Fruit fly (Drosophila melanogaster): ENCODE measurements around the gene CG7634.

Gene CG7634

DNA sequence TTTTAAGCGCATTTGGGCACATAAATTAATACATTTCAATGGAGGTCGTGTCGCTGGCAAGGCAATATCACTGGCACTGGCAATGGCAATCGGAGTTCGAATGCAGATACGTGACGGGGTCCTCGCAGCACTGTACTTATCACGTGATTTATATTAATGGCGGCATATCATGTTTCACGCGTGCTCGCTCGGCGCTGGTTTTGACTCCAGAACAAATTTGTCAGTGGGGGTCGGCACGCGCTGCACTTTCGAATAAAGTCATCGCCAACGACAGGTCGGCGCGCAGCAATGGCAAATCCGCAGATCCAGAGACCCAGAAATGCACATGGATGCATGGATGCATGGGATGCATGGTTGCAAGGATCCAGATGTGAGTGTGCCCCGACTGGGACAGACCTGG, 26.0 kb downstream of the CG7634 start:
- no peak for TF ChIP-seq Clk (GFP tag; optimal IDR thresholded peaks at IDR 0.05)
- no peak for TF ChIP-seq CG12768 (GFP tag; optimal IDR thresholded peaks at IDR 0.05)
- peak; percentile 7 for TF ChIP-seq bab1 (GFP tag; optimal IDR thresholded peaks at IDR 0.05)
- no peak for TF ChIP-seq Crg-1 (GFP tag; optimal IDR thresholded peaks at IDR 0.05)
- no peak for TF ChIP-seq cic (GFP tag; optimal IDR thresholded peaks at IDR 0.05)

DNA sequence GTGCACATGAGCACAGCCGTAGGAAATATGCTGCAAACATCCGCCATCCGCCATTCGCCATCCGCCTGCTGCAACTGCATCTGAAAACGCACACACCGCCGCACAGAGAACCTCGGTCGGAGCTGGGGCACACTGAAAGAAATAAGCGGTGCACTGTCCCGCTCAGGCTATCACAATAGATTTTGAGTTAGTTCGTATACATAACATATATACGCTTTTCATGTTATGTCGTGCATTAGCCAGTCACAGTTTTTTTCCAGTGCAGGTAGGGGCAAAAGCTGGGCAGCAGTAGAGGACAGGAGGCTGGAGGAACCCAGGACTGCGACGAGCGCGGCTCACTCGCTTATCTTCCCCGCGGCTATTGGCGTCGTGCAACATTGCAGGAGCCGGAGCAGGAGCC, 29.2 kb downstream of the CG7634 start:
- TF ChIP-seq CG7101 (tag; optimal IDR thresholded peaks at IDR 0.05) (no peak), kay (GFP tag; ENCODE audit: borderline replicate concordance) (no peak), Mnt (GFP tag; optimal IDR thresholded peaks at IDR 0.05) (no peak), CG7045 (GFP tag; optimal IDR thresholded peaks at IDR 0.05) (no peak), CG5204 (GFP tag; optimal IDR thresholded peaks at IDR 0.05) (no peak), CG14711 (tag; optimal IDR thresholded peaks at IDR 0.05) (no peak), CG1620 (GFP tag; optimal IDR thresholded peaks at IDR 0.05) (no peak), tj (GFP tag; optimal IDR thresholded peaks at IDR 0.05) (no peak), cic (GFP tag; optimal IDR thresholded peaks at IDR 0.05) (no peak), toe (GFP tag; optimal IDR thresholded peaks at IDR 0.05) (no peak), ovo (GFP tag; optimal IDR thresholded peaks at IDR 0.05) (no peak), Clk (GFP tag; optimal IDR thresholded peaks at IDR 0.05) (no peak), CG33017 (tag; optimal IDR thresholded peaks at IDR 0.05) (no peak), Hr96 (GFP tag; optimal IDR thresholded peaks at IDR 0.05) (no peak), cnc (optimal IDR thresholded peaks at IDR 0.05) (no peak), CG12768 (GFP tag; optimal IDR thresholded peaks at IDR 0.05) (no peak)

DNA sequence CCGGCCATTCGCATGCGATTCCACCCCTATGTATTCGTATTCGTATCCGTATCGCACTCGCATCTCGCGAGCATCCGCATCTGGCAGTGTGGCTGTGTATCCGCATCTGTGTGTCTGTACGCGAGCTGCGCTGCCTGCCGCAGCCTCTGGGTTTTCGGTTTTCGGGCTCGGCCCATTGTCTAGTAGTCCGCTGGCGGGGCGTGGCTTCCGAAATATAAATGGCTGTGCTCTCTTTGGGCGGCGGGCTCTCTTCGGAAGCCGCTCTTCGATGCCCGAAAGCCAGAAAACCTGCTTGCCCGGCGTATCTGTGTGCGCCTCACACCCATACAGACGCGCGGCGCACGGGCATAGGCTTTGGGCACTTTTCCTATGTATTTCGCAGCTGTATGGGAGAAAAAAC, 33.1 kb downstream of the CG7634 start:
- TF ChIP-seq ovo (GFP tag; optimal IDR thresholded peaks at IDR 0.05) (no peak), CG1620 (GFP tag; optimal IDR thresholded peaks at IDR 0.05) (no peak), CG7045 (GFP tag; optimal IDR thresholded peaks at IDR 0.05) (no peak), Clk (GFP tag; optimal IDR thresholded peaks at IDR 0.05) (no peak), Hr96 (GFP tag; optimal IDR thresholded peaks at IDR 0.05) (no peak), bab1 (GFP tag; optimal IDR thresholded peaks at IDR 0.05) (no peak), CG5204 (GFP tag; optimal IDR thresholded peaks at IDR 0.05) (no peak), cnc (optimal IDR thresholded peaks at IDR 0.05) (no peak), Mnt (GFP tag; optimal IDR thresholded peaks at IDR 0.05) (no peak), CG14711 (tag; optimal IDR thresholded peaks at IDR 0.05) (no peak), Crg-1 (GFP tag; optimal IDR thresholded peaks at IDR 0.05) (no peak), CG7101 (tag; optimal IDR thresholded peaks at IDR 0.05) (no peak), pad (GFP tag; optimal IDR thresholded peaks at IDR 0.05) (no peak), CG11617 (GFP tag; optimal IDR thresholded peaks at IDR 0.05) (no peak), kay (GFP tag; ENCODE audit: borderline replicate concordance) (no peak), cic (GFP tag; optimal IDR thresholded peaks at IDR 0.05) (no peak), tj (GFP tag; optimal IDR thresholded peaks at IDR 0.05) (no peak)

DNA sequence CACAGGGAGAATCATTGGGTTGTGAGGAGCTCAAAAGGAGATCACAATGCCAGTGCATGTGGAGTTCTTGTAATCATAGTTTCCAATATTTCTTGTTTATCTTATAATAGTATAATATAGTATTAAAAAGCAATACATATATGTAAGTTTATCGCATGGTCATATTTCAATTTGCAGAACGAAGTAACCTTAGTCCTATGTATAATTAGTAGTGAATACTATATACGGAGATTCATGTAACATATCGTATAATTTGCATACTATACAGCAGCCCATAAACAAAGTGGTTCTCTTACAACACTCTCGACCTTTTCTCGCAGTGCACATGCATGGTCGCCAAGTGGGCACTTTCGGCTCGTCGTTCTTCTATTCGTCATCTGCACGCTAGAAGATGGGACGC, 37.0 kb downstream of the CG7634 start:
- TF ChIP-seq CG5204 (GFP tag; optimal IDR thresholded peaks at IDR 0.05) (no peak), pad (GFP tag; optimal IDR thresholded peaks at IDR 0.05) (no peak), CG12768 (GFP tag; optimal IDR thresholded peaks at IDR 0.05) (no peak), kay (GFP tag; ENCODE audit: borderline replicate concordance) (no peak), cnc (optimal IDR thresholded peaks at IDR 0.05) (no peak), Hr96 (GFP tag; optimal IDR thresholded peaks at IDR 0.05) (no peak), CG7101 (tag; optimal IDR thresholded peaks at IDR 0.05) (no peak), CG33017 (tag; optimal IDR thresholded peaks at IDR 0.05) (no peak), cic (GFP tag; optimal IDR thresholded peaks at IDR 0.05) (no peak), CG14711 (tag; optimal IDR thresholded peaks at IDR 0.05) (no peak), Crg-1 (GFP tag; optimal IDR thresholded peaks at IDR 0.05) (no peak), CG11617 (GFP tag; optimal IDR thresholded peaks at IDR 0.05) (no peak), ovo (GFP tag; optimal IDR thresholded peaks at IDR 0.05) (no peak), bab1 (GFP tag; optimal IDR thresholded peaks at IDR 0.05) (no peak), Clk (GFP tag; optimal IDR thresholded peaks at IDR 0.05) (no peak), toe (GFP tag; optimal IDR thresholded peaks at IDR 0.05) (no peak), tj (GFP tag; optimal IDR thresholded peaks at IDR 0.05) (no peak), CG1620 (GFP tag; optimal IDR thresholded peaks at IDR 0.05) (no peak), CG7045 (GFP tag; optimal IDR thresholded peaks at IDR 0.05) (no peak)

DNA sequence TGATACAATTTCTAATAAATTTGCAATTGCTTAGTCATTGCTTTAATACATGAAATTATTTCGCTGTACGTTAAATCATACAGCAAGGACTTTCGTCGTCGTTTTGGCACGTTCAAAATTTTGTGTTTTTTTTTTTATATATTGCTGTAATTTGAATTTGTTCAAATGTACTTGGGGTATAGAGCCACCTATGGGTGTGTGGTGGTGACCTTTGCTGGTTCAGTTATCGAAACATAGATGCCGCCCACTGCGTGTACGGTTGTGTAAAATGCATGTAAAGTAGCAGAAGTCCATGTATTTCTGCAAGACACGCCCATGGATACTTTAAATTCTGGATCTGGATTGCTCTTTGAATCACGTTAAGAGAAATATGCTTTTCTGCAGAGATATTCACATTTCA, 39.0 kb downstream of the CG7634 start:
- TF ChIP-seq kay (GFP tag; ENCODE audit: borderline replicate concordance) = peak; percentile 35
- TF ChIP-seq CG1620 (GFP tag; optimal IDR thresholded peaks at IDR 0.05) = peak; percentile 31
- TF ChIP-seq bab1 (GFP tag; optimal IDR thresholded peaks at IDR 0.05) = no peak
- TF ChIP-seq Hr96 (GFP tag; optimal IDR thresholded peaks at IDR 0.05) = peak; percentile 41

DNA sequence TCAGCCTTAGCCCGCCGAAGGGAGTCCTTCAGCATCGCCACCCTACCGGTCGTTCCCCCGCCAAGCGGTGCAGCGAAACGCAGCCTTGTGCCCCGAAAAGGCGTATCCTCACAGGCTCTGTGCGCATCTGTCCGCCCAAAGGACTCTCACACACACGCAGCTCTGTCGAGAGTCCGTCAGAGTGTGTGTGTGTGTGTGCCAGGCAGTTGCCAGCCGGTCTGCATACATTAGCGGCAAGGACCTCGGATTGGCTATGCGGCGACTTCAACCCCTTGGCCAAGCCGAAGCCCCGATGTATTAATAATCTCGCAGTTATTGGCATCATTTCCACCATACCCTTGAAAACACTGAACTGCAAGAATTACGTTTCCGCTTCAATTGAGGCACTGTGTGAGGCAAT, 45.3 kb downstream of the CG7634 start:
- no peak for TF ChIP-seq CG1620 (GFP tag; optimal IDR thresholded peaks at IDR 0.05)
- no peak for TF ChIP-seq kay (GFP tag; ENCODE audit: borderline replicate concordance)
- TF ChIP-seq CG14711 (tag; optimal IDR thresholded peaks at IDR 0.05) = no peak
- no peak for TF ChIP-seq CG5204 (GFP tag; optimal IDR thresholded peaks at IDR 0.05)
- TF ChIP-seq Crg-1 (GFP tag; optimal IDR thresholded peaks at IDR 0.05) = no peak
- no peak for TF ChIP-seq CG7101 (tag; optimal IDR thresholded peaks at IDR 0.05)
- no peak for TF ChIP-seq CG33017 (tag; optimal IDR thresholded peaks at IDR 0.05)
- TF ChIP-seq Hr96 (GFP tag; optimal IDR thresholded peaks at IDR 0.05) = no peak
- no peak for TF ChIP-seq CG12768 (GFP tag; optimal IDR thresholded peaks at IDR 0.05)
- TF ChIP-seq Mnt (GFP tag; optimal IDR thresholded peaks at IDR 0.05) = no peak
- no peak for TF ChIP-seq toe (GFP tag; optimal IDR thresholded peaks at IDR 0.05)
- no peak for TF ChIP-seq ovo (GFP tag; optimal IDR thresholded peaks at IDR 0.05)

DNA sequence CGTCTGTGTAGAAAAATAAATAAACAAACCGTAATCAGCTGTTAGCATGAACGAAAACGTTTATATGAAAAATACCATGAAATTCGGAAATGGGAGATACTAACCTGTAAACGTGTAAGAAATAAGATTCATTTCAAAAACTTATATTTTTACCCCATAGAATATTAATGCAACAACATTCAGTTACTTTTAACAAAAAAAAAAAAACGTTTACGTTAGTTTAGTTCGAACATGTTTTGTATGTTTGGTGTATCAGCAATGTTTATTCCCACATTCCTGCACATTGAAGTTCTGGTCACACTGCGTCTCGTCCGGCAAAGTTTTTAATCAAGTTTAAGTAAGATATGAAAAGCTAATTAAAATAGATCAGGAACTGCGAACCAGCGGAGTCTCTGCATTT, 52.1 kb downstream of the CG7634 start, which contains the start of the genes S1P and CG11307:
S1P (minus strand) TSS at position 23 of the 400 bp plus-strand sequence.
CG11307 (plus strand) TSS at position 270 of the 400 bp plus-strand sequence.
- no peak for TF ChIP-seq toe (GFP tag; optimal IDR thresholded peaks at IDR 0.05)
- TF ChIP-seq CG7045 (GFP tag; optimal IDR thresholded peaks at IDR 0.05) = no peak
- TF ChIP-seq CG14711 (tag; optimal IDR thresholded peaks at IDR 0.05) = no peak
- peak; percentile 8 for TF ChIP-seq bab1 (GFP tag; optimal IDR thresholded peaks at IDR 0.05)

Measured in whole organism, adult.